Worm (Caenorhabditis elegans): ENCODE data around the gene spe-26.

spe-26 gene

ce11 chrIV:10398244-10398643 lies 6.5 kb upstream of the spe-26 start:
- no peak for TF ChIP-seq attf-5 (GFP tag; optimal IDR thresholded peaks at IDR 0.05)

ce11 chrIV:10396827-10397226 lies 5.1 kb upstream of the spe-26 start:
- TF ChIP-seq ZK185.1 (tag; optimal IDR thresholded peaks at IDR 0.05; ENCODE audit: poor library complexity, severe bottlenecking) (no peak), madf-10 (tag; optimal IDR thresholded peaks at IDR 0.05) (no peak), akir-1 (GFP tag; optimal IDR thresholded peaks at IDR 0.05) (no peak), sdz-38 (tag; optimal IDR thresholded peaks at IDR 0.05) (no peak), ztf-22 (GFP tag; optimal IDR thresholded peaks at IDR 0.05) (no peak), Y67H2A.10 (GFP tag; conservative IDR thresholded peaks at IDR 0.05) (no peak)

ce11 chrIV:10394858-10395257 lies 3.1 kb upstream of the spe-26 start, which contains the start of gene R10H10.4:
TSS of gene R10H10.4 (minus strand) at chrIV:10394958.
- TF ChIP-seq aptf-3 (GFP tag; IDR thresholded peaks at IDR 0.05) (no peak), B0261.1 (tag; optimal IDR thresholded peaks at IDR 0.05) (no peak), madf-10 (tag; optimal IDR thresholded peaks at IDR 0.05) (no peak), nhr-90 (tag; optimal IDR thresholded peaks at IDR 0.05) (no peak)

ce11 chrIV:10388263-10388662 lies 3.5 kb downstream of the spe-26 start, which contains the start of gene R10H10.3:
TSS of gene R10H10.3 (plus strand) at chrIV:10388505.
- no peak for TF ChIP-seq lin-26 (GFP tag; IDR thresholded peaks at IDR 0.05)
- TF ChIP-seq nhr-80 (tag; optimal IDR thresholded peaks at IDR 0.05): peak; percentile 71
- TF ChIP-seq him-1 (tag; optimal IDR thresholded peaks at IDR 0.05): peak; percentile 53
- TF ChIP-seq cebp-1 (GFP tag; IDR thresholded peaks at IDR 0.05): 0 out of 2 replicates have a peak, but pooled peaks have one; percentile 17
- no peak for TF ChIP-seq cebp-1 (tag; optimal IDR thresholded peaks at IDR 0.05)

ce11 chrIV:10387113-10387512 lies 4.6 kb downstream of the spe-26 start, which contains the start of gene nfu-1:
TSS of gene nfu-1 (plus strand) at chrIV:10387413.
- TF ChIP-seq ama-1 (optimal IDR thresholded peaks at IDR 0.05): no peak
- peak in 1 of 2 experiments; percentile 41 for TF ChIP-seq ama-1 (GFP tag; optimal IDR thresholded peaks at IDR 0.05)
- TF ChIP-seq hsf-1 (GFP tag; IDR thresholded peaks at IDR 0.05): 0 out of 2 replicates have a peak, but pooled peaks have one; percentile 11
- peak; percentile 45 for TF ChIP-seq ekl-4 (GFP tag; IDR thresholded peaks at IDR 0.05)
- no peak for TF ChIP-seq dpl-1 (GFP tag; optimal IDR thresholded peaks at IDR 0.05)
- peak; percentile 29; the same call in 1 of the 2 replicates for TF ChIP-seq B0336.3 (GFP tag; IDR thresholded peaks at IDR 0.05)
- TF ChIP-seq sdz-38 (tag; optimal IDR thresholded peaks at IDR 0.05): no peak
- peak; percentile 41; the same call in 1 of the 2 replicates for TF ChIP-seq madf-6 (GFP tag; IDR thresholded peaks at IDR 0.05)

- TF ChIP-seq lsl-1 (GFP tag; optimal IDR thresholded peaks at IDR 0.05): no peak
Observed at ce11 chrIV:10382894-10383293, 8.8 kb downstream of the spe-26 start.

- TF ChIP-seq F52B5.7 (tag; optimal IDR thresholded peaks at IDR 0.05) (no peak), Y67H2A.10 (GFP tag; conservative IDR thresholded peaks at IDR 0.05) (0 out of 2 replicates have a peak, but pooled peaks have one; percentile 0), cebp-1 (GFP tag; IDR thresholded peaks at IDR 0.05) (no peak), cebp-1 (tag; optimal IDR thresholded peaks at IDR 0.05) (peak; percentile 3), snpc-4 (GFP tag; optimal IDR thresholded peaks at IDR 0.05) (peak; percentile 5), snpc-4 (tag; optimal IDR thresholded peaks at IDR 0.05) (no peak), D2030.7 (GFP tag; IDR thresholded peaks at IDR 0.05) (no peak), ztf-18 (tag; optimal IDR thresholded peaks at IDR 0.05) (peak; percentile 59)
Observed at ce11 chrIV:10381035-10381434, 10.7 kb downstream of the spe-26 start.
